Worm (Caenorhabditis elegans) whole organism, L4 larva: Measurements from ENCODE around the gene C01B9.1.
"Not testable (repeated sequence)": the region's sequence is repeated elsewhere in the genome, so short reads cannot be mapped to it uniquely, and the experiment has no call there.

Source experiments
- daf-16 ChIP-seq, 3 experiments: sonication (generic microtip); optimal IDR thresholded peaks; 2 replicates each; lab custom pipeline; 2016 to 2017; ENCODE audit warnings: missing genetic modification characterization in 3 of 3, missing genetic modification reagents in 3 of 3, mild to moderate bottlenecking in 2 of 3, missing compliant biosample characterization in 2 of 3, missing biosample characterization in 1 of 3, moderate library complexity in 1 of 3
- mdt-29 ChIP-seq: fragments of 200-800 bp; sonication (Bioruptor generic); IDR thresholded peaks from 2 replicates; pipeline ENCODE4 v1.3.6; 2022; ENCODE audit warnings: missing genetic modification reagents, missing genetic modification characterization, missing compliant biosample characterization
- nhr-77 ChIP-seq: fragments of 150-350 bp; optimal IDR thresholded peaks from 2 replicates; lab custom pipeline; 2014; ENCODE audit warnings: missing biosample characterization, missing genetic modification characterization
- unc-62 ChIP-seq, 3 experiments: fragments of 150-350 bp in 1 of 3; sonication (generic microtip); optimal IDR thresholded peaks in 2 of 3; peaks in 1 of 3; 1 replicate in 1 of 3; 2 replicates in 2 of 3; lab custom pipeline; 2014 to 2017; ENCODE audit warnings: missing biosample characterization in 3 of 3, missing genetic modification characterization in 3 of 3, missing genetic modification reagents in 3 of 3, missing genotype in 1 of 3

Gene C01B9.1

DNA sequence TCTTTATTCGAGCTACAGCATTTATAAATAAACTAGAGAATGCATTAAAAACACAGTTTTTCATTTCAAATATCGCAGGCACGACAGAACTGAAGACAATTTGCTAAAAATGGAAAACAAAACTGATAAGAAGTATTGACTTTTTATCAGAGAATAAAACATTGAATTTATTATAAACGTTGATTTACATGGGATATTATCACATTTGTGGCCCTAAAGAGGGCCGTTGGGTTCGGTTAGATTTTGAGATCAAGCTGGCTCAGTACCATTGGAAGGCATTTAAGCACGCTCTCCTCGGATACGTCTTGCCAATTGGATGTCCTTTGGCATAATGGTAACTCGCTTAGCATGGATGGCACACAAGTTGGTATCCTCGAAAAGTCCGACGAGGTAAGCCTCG is 53.2 kb downstream of the C01B9.1 start:
- peak; percentile 72 for TF ChIP-seq nhr-77 (tag; lab: Kevin White, UChicago)
- not testable (repeated sequence) for TF ChIP-seq daf-16 (GFP tag; optimal IDR thresholded peaks at IDR 0.05; lab: Kevin White, UChicago)
- peak; percentile 32 for TF ChIP-seq daf-16 (tag; optimal IDR thresholded peaks at IDR 0.05; lab: Kevin White, UChicago)

DNA sequence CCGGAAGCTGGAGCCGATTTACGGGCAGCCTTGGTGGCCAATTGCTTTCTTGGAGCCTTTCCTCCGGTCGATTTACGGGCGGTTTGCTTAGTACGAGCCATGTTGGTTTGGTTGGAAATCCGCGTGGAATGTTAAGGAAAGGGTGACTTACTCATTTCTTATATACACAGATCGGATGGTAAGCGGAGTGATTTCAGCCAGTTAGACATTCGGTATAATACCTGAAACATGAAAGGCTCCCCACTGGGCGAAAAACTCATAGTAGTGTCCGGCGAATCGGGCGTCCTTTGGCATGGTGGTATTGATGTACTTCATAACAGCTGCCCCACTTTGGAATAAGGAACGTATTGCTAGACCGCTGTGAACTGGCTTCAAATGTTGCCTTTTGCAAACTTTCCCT is 57.2 kb downstream of the C01B9.1 start, which contains the start of gene his-42:
TSS of gene his-42 (minus strand) at position 101 of the 400 bp plus-strand sequence.
- TF ChIP-seq unc-62 (GFP tag; optimal IDR thresholded peaks at IDR 0.05 in 1 of 2; lab: Kevin White, UChicago) (peak in 1 of 2 experiments; percentile 27), unc-62 (tag; optimal IDR thresholded peaks at IDR 0.05; lab: Kevin White, UChicago) (no peak), mdt-29 (GFP tag; lab: Robert Waterston, UW) (no peak)
